Worm (Caenorhabditis elegans) whole organism, L3 larva: ENCODE measurements around the gene scl-25.
A peak's percentile ranks its signal among the peaks of the same experiment; 100 is the strongest.

Experiments used
- aly-2 ChIP-seq: fragments of 150-350 bp; optimal IDR thresholded peaks from 2 replicates; lab custom pipeline; 2014; ENCODE audit warnings: missing biosample characterization, missing genetic modification characterization
- ama-1 ChIP-seq: fragments of 150-350 bp; optimal IDR thresholded peaks from 2 replicates; lab custom pipeline; 2018
- ceh-16 ChIP-seq: sonication (generic microtip); optimal IDR thresholded peaks from 2 replicates; lab custom pipeline; 2017; ENCODE audit warnings: missing biosample characterization, missing genetic modification characterization
- ceh-28 ChIP-seq: fragments of 150-350 bp; optimal IDR thresholded peaks from 2 replicates; lab custom pipeline; 2014; ENCODE audit warnings: missing biosample characterization, missing genetic modification reagents, missing genetic modification characterization
- daf-12 ChIP-seq: fragments of 150-350 bp; optimal IDR thresholded peaks from 2 replicates; lab custom pipeline; 2014; ENCODE audit warnings: missing biosample characterization, missing genetic modification reagents, missing genetic modification characterization
- egl-5 ChIP-seq: fragments of 150-350 bp; optimal IDR thresholded peaks from 2 replicates; lab custom pipeline; 2017; ENCODE audit warnings: missing biosample characterization, missing genetic modification reagents, missing genetic modification characterization, inconsistent platforms
- elt-1 ChIP-seq: fragments of 150-350 bp; optimal IDR thresholded peaks from 2 replicates; lab custom pipeline; 2014; ENCODE audit warnings: missing biosample characterization, missing genetic modification characterization
- elt-2 ChIP-seq: sonication (generic microtip); optimal IDR thresholded peaks from 2 replicates; lab custom pipeline; 2016; ENCODE audit warnings: missing genetic modification reagents, mild to moderate bottlenecking, missing genetic modification characterization, missing compliant biosample characterization
- elt-3 ChIP-seq, 3 experiments: fragments of 150-350 bp in 1 of 3; sonication (generic microtip) in 2 of 3; optimal IDR thresholded peaks; 2 replicates in 2 of 3; 4 replicates in 1 of 3; lab custom pipeline; 2014 to 2017; ENCODE audit warnings: missing biosample characterization in 3 of 3, missing genetic modification characterization in 3 of 3
- eor-1 ChIP-seq, 2 experiments: fragments of 150-350 bp; optimal IDR thresholded peaks; 2 replicates each; lab custom pipeline; 2014 to 2018; ENCODE audit warnings: missing biosample characterization in 2 of 2, missing genetic modification characterization in 2 of 2
- fkh-10 ChIP-seq: sonication (generic microtip); optimal IDR thresholded peaks from 2 replicates; lab custom pipeline; 2017; ENCODE audit warnings: missing biosample characterization, missing genetic modification reagents, missing genetic modification characterization
- fkh-2 ChIP-seq: fragments of 150-350 bp; optimal IDR thresholded peaks from 2 replicates; lab custom pipeline; 2014; ENCODE audit warnings: missing biosample characterization, missing genetic modification reagents, missing genetic modification characterization
- fos-1 ChIP-seq: fragments of 150-350 bp; optimal IDR thresholded peaks from 2 replicates; lab custom pipeline; 2014; ENCODE audit warnings: missing biosample characterization, missing genetic modification characterization
- hmg-11 ChIP-seq: sonication (generic microtip); optimal IDR thresholded peaks from 2 replicates; lab custom pipeline; 2016; ENCODE audit warnings: missing genetic modification characterization, missing compliant biosample characterization
- jun-1 ChIP-seq: fragments of 150-350 bp; optimal IDR thresholded peaks from 2 replicates; lab custom pipeline; 2014; ENCODE audit warnings: missing biosample characterization, missing genetic modification reagents, missing genetic modification characterization
- lin-15B ChIP-seq: fragments of 150-350 bp; optimal IDR thresholded peaks from 2 replicates; lab custom pipeline; 2014; ENCODE audit warnings: missing biosample characterization, missing genetic modification characterization
- lin-39 ChIP-seq: fragments of 150-350 bp; optimal IDR thresholded peaks from 2 replicates; lab custom pipeline; 2018; ENCODE audit warnings: missing biosample characterization, missing genetic modification reagents, missing genetic modification characterization
- lsy-12 ChIP-seq: sonication (generic microtip); optimal IDR thresholded peaks from 2 replicates; lab custom pipeline; 2016; ENCODE audit warnings: mild to moderate bottlenecking, missing genetic modification characterization, missing compliant biosample characterization
- mml-1 ChIP-seq: fragments of 150-350 bp; sonication (generic microtip); optimal IDR thresholded peaks from 3 replicates; lab custom pipeline; 2014; ENCODE audit warnings: missing biosample characterization, missing genetic modification characterization
- nfya-1 ChIP-seq: sonication (generic microtip); optimal IDR thresholded peaks from 2 replicates; lab custom pipeline; 2017; ENCODE audit warnings: missing genetic modification characterization, mild to moderate bottlenecking, missing compliant biosample characterization, antibody characterized with exemption, moderate library complexity; ENCODE audit not compliant: insufficient read depth
- nhr-11 ChIP-seq: fragments of 150-350 bp; optimal IDR thresholded peaks from 2 replicates; lab custom pipeline; 2014; ENCODE audit warnings: missing biosample characterization, missing genetic modification characterization
- nhr-12 ChIP-seq: fragments of 150-350 bp; optimal IDR thresholded peaks from 2 replicates; lab custom pipeline; 2014; ENCODE audit warnings: missing biosample characterization, missing genetic modification characterization
- nhr-23 ChIP-seq: fragments of 150-350 bp; optimal IDR thresholded peaks from 2 replicates; lab custom pipeline; 2014; ENCODE audit warnings: missing biosample characterization, missing genetic modification reagents, missing genetic modification characterization
- nhr-25 ChIP-seq: sonication (generic microtip); optimal IDR thresholded peaks from 2 replicates; lab custom pipeline; 2017; ENCODE audit warnings: missing biosample characterization, missing genetic modification characterization
- nhr-28 ChIP-seq: fragments of 150-350 bp; optimal IDR thresholded peaks from 2 replicates; lab custom pipeline; 2014; ENCODE audit warnings: missing biosample characterization, missing genetic modification characterization
- nhr-43 ChIP-seq: sonication (generic microtip); optimal IDR thresholded peaks from 2 replicates; lab custom pipeline; 2016; ENCODE audit warnings: mild to moderate bottlenecking, missing genetic modification characterization, missing compliant biosample characterization; ENCODE audit not compliant: poor library complexity, severe bottlenecking
- nhr-67 ChIP-seq: fragments of 150-350 bp; optimal IDR thresholded peaks from 2 replicates; lab custom pipeline; 2014; ENCODE audit warnings: missing biosample characterization, missing genetic modification characterization
- nhr-76 ChIP-seq: fragments of 150-350 bp; sonication (generic microtip); optimal IDR thresholded peaks from 5 replicates; lab custom pipeline; 2014; ENCODE audit warnings: missing biosample characterization, missing genetic modification characterization
- nhr-77 ChIP-seq: fragments of 150-350 bp; optimal IDR thresholded peaks from 2 replicates; lab custom pipeline; 2014; ENCODE audit warnings: missing biosample characterization, missing genetic modification characterization
- pqm-1 ChIP-seq: fragments of 150-350 bp; optimal IDR thresholded peaks from 2 replicates; lab custom pipeline; 2017; ENCODE audit warnings: missing biosample characterization, missing genetic modification characterization, inconsistent platforms
- sea-2 ChIP-seq: fragments of 150-350 bp; sonication (generic microtip); optimal IDR thresholded peaks from 4 replicates; lab custom pipeline; 2014; ENCODE audit warnings: missing biosample characterization, missing genetic modification reagents, missing genetic modification characterization
- unc-62 ChIP-seq: fragments of 150-350 bp; sonication (generic microtip); optimal IDR thresholded peaks from 4 replicates; lab custom pipeline; 2014; ENCODE audit warnings: missing biosample characterization, missing genetic modification reagents, missing genetic modification characterization
- ztf-11 ChIP-seq: fragments of 150-350 bp; optimal IDR thresholded peaks from 2 replicates; lab custom pipeline; 2014; ENCODE audit warnings: missing biosample characterization, missing genetic modification characterization
- ztf-4 ChIP-seq: fragments of 150-350 bp; optimal IDR thresholded peaks from 2 replicates; lab custom pipeline; 2014; ENCODE audit warnings: missing biosample characterization, missing genetic modification characterization

The scl-25 gene

ce11 chrV:17243016-17243415, 17.5 kb downstream of the scl-25 start:
- TF ChIP-seq pqm-1 (tag; lab: Kevin White, UChicago) (peak; percentile 8), elt-2 (tag; lab: Kevin White, UChicago) (peak; percentile 76), ceh-16 (tag; lab: Kevin White, UChicago) (no peak)

ce11 chrV:17245406-17245805, 19.9 kb downstream of the scl-25 start, which contains the start of gene clec-242:
Gene clec-242 (minus strand): TSS chrV:17245506.
- TF ChIP-seq mml-1 (tag; lab: Kevin White, UChicago) (no peak), elt-3 (tag; optimal IDR thresholded peaks at IDR 0.05; lab: Kevin White, UChicago) (no peak), nhr-77 (tag; lab: Kevin White, UChicago) (no peak), fkh-10 (GFP tag; lab: Kevin White, UChicago) (no peak), ceh-16 (tag; lab: Kevin White, UChicago) (no peak), ztf-11 (no peak), ztf-4 (tag; lab: Kevin White, UChicago) (no peak), ceh-28 (tag; lab: Kevin White, UChicago) (no peak), daf-12 (tag; lab: Kevin White, UChicago) (no peak), nhr-76 (tag; lab: Kevin White, UChicago) (no peak), egl-5 (tag; lab: Kevin White, UChicago) (no peak), jun-1 (no peak)
- TF ChIP-seq, all 47 proteins: peak for 0

- TF ChIP-seq sea-2 (GFP tag; lab: Kevin White, UChicago), result no peak
- no peak for TF ChIP-seq elt-2 (tag; lab: Kevin White, UChicago)
- TF ChIP-seq pqm-1 (tag; lab: Kevin White, UChicago), result no peak
- TF ChIP-seq egl-5 (tag; lab: Kevin White, UChicago), result no peak
- TF ChIP-seq ztf-11, result no peak
- TF ChIP-seq aly-2 (tag; lab: Kevin White, UChicago), result no peak
- TF ChIP-seq lin-39 (tag; lab: Kevin White, UChicago), result no peak
- TF ChIP-seq eor-1 (tag; optimal IDR thresholded peaks at IDR 0.05; lab: Kevin White, UChicago), result no peak
- TF ChIP-seq daf-12 (tag; lab: Kevin White, UChicago), result no peak
- no peak for TF ChIP-seq jun-1
- no peak for TF ChIP-seq nhr-11 (tag; lab: Kevin White, UChicago)
- no peak for TF ChIP-seq nfya-1 (tag; lab: Kevin White, UChicago)
- TF ChIP-seq nhr-12, result no peak
- TF ChIP-seq nhr-43 (tag; lab: Kevin White, UChicago), result no peak
- TF ChIP-seq nhr-28, result no peak
- no peak for TF ChIP-seq fkh-2 (tag; lab: Kevin White, UChicago)
- no peak for TF ChIP-seq unc-62
- TF ChIP-seq, all 47 proteins: peak for 0
These were observed 23.4 kb downstream of the scl-25 start, which contains the start of gene clec-243 for ce11 chrV:17248915-17249314. Gene clec-243 (minus strand): TSS chrV:17249015.

- TF ChIP-seq ceh-16 (tag; lab: Kevin White, UChicago) (no peak), elt-3 (tag; optimal IDR thresholded peaks at IDR 0.05; lab: Kevin White, UChicago) (no peak), nhr-23 (tag; lab: Kevin White, UChicago) (no peak), aly-2 (tag; lab: Kevin White, UChicago) (no peak), nhr-77 (tag; lab: Kevin White, UChicago) (no peak), lin-15B (tag; lab: Kevin White, UChicago) (no peak), lsy-12 (no peak), pqm-1 (tag; lab: Kevin White, UChicago) (no peak), nhr-25 (tag; lab: Kevin White, UChicago) (no peak), eor-1 (tag; optimal IDR thresholded peaks at IDR 0.05; lab: Kevin White, UChicago) (no peak), nhr-67 (tag; lab: Kevin White, UChicago) (no peak), elt-2 (tag; lab: Kevin White, UChicago) (no peak), fos-1 (tag; lab: Kevin White, UChicago) (no peak), ama-1 (lab: Kevin White, UChicago) (no peak), hmg-11 (tag; lab: Kevin White, UChicago) (no peak), nhr-11 (tag; lab: Kevin White, UChicago) (no peak), ceh-28 (tag; lab: Kevin White, UChicago) (no peak), jun-1 (no peak), elt-1 (tag; lab: Kevin White, UChicago) (no peak)
These were observed 26.0 kb downstream of the scl-25 start, which contains the start of gene Y61B8A.6 for ce11 chrV:17251364-17251961. Gene Y61B8A.6 (plus strand): TSS chrV:17251911.
